Fruit fly (Drosophila melanogaster) whole organism, prepupa: ENCODE data around the gene RpL17.

ENCODE experiments used
- CG11762 ChIP-seq: fragments of 200-800 bp; sonication (Bioruptor generic); optimal IDR thresholded peaks from 3 replicates; lab custom pipeline; 2016; ENCODE audit warnings: missing biosample characterization, missing genetic modification characterization; ENCODE audit not compliant: insufficient read depth
- CG11902 ChIP-seq: fragments of 200-800 bp; sonication (Bioruptor generic); optimal IDR thresholded peaks from 3 replicates; lab custom pipeline; 2016; ENCODE audit warnings: missing biosample characterization, missing genetic modification characterization
- CG1621 ChIP-seq: fragments of 200-800 bp; sonication (Bioruptor generic); optimal IDR thresholded peaks from 3 replicates; lab custom pipeline; 2018; ENCODE audit warnings: missing biosample characterization, mild to moderate bottlenecking, missing genetic modification characterization
- CG16779 ChIP-seq: fragments of 200-800 bp; sonication (Bioruptor generic); optimal IDR thresholded peaks from 3 replicates; lab custom pipeline; 2017; ENCODE audit warnings: missing biosample characterization, mild to moderate bottlenecking, missing genetic modification characterization
- Eip93F ChIP-seq: fragments of 200-800 bp; sonication (Bioruptor generic); optimal IDR thresholded peaks from 2 replicates; lab custom pipeline; 2016; ENCODE audit warnings: missing biosample characterization, mild to moderate bottlenecking, missing genetic modification characterization
- Hr39 ChIP-seq: fragments of 200-800 bp; sonication (Bioruptor generic); optimal IDR thresholded peaks from 2 replicates; lab custom pipeline; 2016; ENCODE audit warnings: missing biosample characterization, missing genetic modification characterization
- Sox102F ChIP-seq: fragments of 200-800 bp; sonication (Bioruptor generic); optimal IDR thresholded peaks from 2 replicates; lab custom pipeline; 2016; ENCODE audit warnings: missing biosample characterization, mild to moderate bottlenecking, missing genetic modification characterization
- Sox14 ChIP-seq: fragments of 200-800 bp; sonication (Bioruptor generic); optimal IDR thresholded peaks from 3 replicates; lab custom pipeline; 2016; ENCODE audit warnings: missing biosample characterization, missing genetic modification characterization
- pdm3 ChIP-seq: fragments of 200-800 bp; sonication (Bioruptor generic); optimal IDR thresholded peaks from 3 replicates; lab custom pipeline; 2016; ENCODE audit warnings: missing biosample characterization, missing genetic modification characterization

dm6 chrX:6716170-6716569 lies 27.9 kb downstream of the RpL17 start:
- TF ChIP-seq pdm3 (GFP tag; lab: Kevin White, UChicago), result no peak
- TF ChIP-seq CG11902 (GFP tag; lab: Kevin White, UChicago), result no peak
- no peak for TF ChIP-seq Sox102F (GFP tag; lab: Kevin White, UChicago)
- TF ChIP-seq CG11762 (GFP tag; lab: Kevin White, UChicago), result no peak
- TF ChIP-seq CG1621 (tag; lab: Kevin White, UChicago), result no peak
- TF ChIP-seq CG16779, result no peak
- no peak for TF ChIP-seq Eip93F
- TF ChIP-seq Sox14 (GFP tag; lab: Kevin White, UChicago), result no peak
- no peak for TF ChIP-seq Hr39
